Fruit fly (Drosophila melanogaster) whole organism, embryonic: ENCODE results near the gene anchor.
A peak's percentile ranks its signal among the peaks of the same experiment; 100 is the strongest.

Experiments used
- ATbp ChIP-seq: fragments of 200-800 bp; sonication (Bioruptor generic); optimal IDR thresholded peaks from 2 replicates; lab custom pipeline; 2017; ENCODE audit warnings: missing biosample characterization, mild to moderate bottlenecking, missing genetic modification characterization, missing genetic modification reagents
- Abd-B ChIP-seq: fragments of 200-800 bp; sonication (Bioruptor generic); optimal IDR thresholded peaks from 2 replicates; lab custom pipeline; 2018; ENCODE audit warnings: missing biosample characterization, mild to moderate bottlenecking, missing genetic modification characterization, moderate library complexity
- Adf1 ChIP-seq: fragments of 200-800 bp; sonication (Bioruptor generic); IDR thresholded peaks from 2 replicates; pipeline ENCODE4 v1.3.6; 2022; ENCODE audit warnings: missing biosample characterization, missing genetic modification characterization
- CG10431 ChIP-seq: fragments of 200-800 bp; sonication (Bioruptor generic); optimal IDR thresholded peaks from 3 replicates; lab custom pipeline; 2018; ENCODE audit warnings: missing biosample characterization, mild to moderate bottlenecking, missing genetic modification characterization
- CG11504 ChIP-seq: fragments of 200-800 bp; sonication (Bioruptor generic); optimal IDR thresholded peaks from 3 replicates; lab custom pipeline; 2019; ENCODE audit warnings: missing biosample characterization, mild to moderate bottlenecking, missing genetic modification characterization, moderate library complexity
- CG11723 ChIP-seq: fragments of 200-800 bp; sonication (Bioruptor generic); optimal IDR thresholded peaks from 2 replicates; lab custom pipeline; 2017; ENCODE audit warnings: missing biosample characterization, mild to moderate bottlenecking, missing genetic modification characterization
- CG12104 ChIP-seq: fragments of 200-800 bp; sonication (Bioruptor generic); optimal IDR thresholded peaks from 3 replicates; lab custom pipeline; 2016; ENCODE audit warnings: missing biosample characterization, missing genetic modification characterization
- CG13123 ChIP-seq: fragments of 200-800 bp; sonication (Bioruptor generic); optimal IDR thresholded peaks from 2 replicates; lab custom pipeline; 2016; ENCODE audit warnings: missing biosample characterization, missing genetic modification characterization
- CG17359 ChIP-seq: fragments of 200-800 bp; sonication (Bioruptor generic); optimal IDR thresholded peaks from 3 replicates; lab custom pipeline; 2018; ENCODE audit warnings: missing biosample characterization, mild to moderate bottlenecking, missing genetic modification characterization, moderate library complexity
- CG18764 ChIP-seq: fragments of 200-800 bp; sonication (Bioruptor generic); optimal IDR thresholded peaks from 3 replicates; lab custom pipeline; 2016; ENCODE audit warnings: missing biosample characterization, missing genetic modification characterization
- CG2129 ChIP-seq: fragments of 200-800 bp; sonication (Bioruptor generic); IDR thresholded peaks from 2 replicates; pipeline ENCODE4 v1.3.6; 2022; ENCODE audit warnings: missing biosample characterization, missing genetic modification characterization; ENCODE audit not compliant: partially characterized antibody
- CG2199 ChIP-seq: fragments of 200-800 bp; sonication (Bioruptor generic); IDR thresholded peaks from 3 replicates; pipeline ENCODE4 v1.3.6; 2022; ENCODE audit warnings: missing biosample characterization, missing genetic modification characterization
- CG31224 ChIP-seq: fragments of 200-800 bp; sonication (Bioruptor generic); IDR thresholded peaks from 2 replicates; pipeline ENCODE4 v1.3.6; 2022; ENCODE audit warnings: missing biosample characterization, missing genetic modification characterization
- CG31441 ChIP-seq: fragments of 200-800 bp; sonication (Bioruptor generic); IDR thresholded peaks from 2 replicates; pipeline ENCODE4 v1.3.6; 2022; ENCODE audit warnings: missing biosample characterization, missing genetic modification characterization
- CG3281 ChIP-seq: fragments of 200-800 bp; sonication (Bioruptor generic); optimal IDR thresholded peaks from 3 replicates; lab custom pipeline; 2017; ENCODE audit warnings: missing biosample characterization, mild to moderate bottlenecking, missing genetic modification characterization
- CG4404 ChIP-seq: fragments of 200-800 bp; sonication (Bioruptor generic); IDR thresholded peaks from 2 replicates; pipeline ENCODE4 v1.3.6; 2022; ENCODE audit warnings: missing biosample characterization, missing genetic modification characterization
- CG6765 ChIP-seq: fragments of 200-800 bp; sonication (Bioruptor generic); optimal IDR thresholded peaks from 3 replicates; lab custom pipeline; 2017; ENCODE audit warnings: missing biosample characterization, mild to moderate bottlenecking, missing genetic modification characterization
- CG8281 ChIP-seq: fragments of 200-800 bp; sonication (Bioruptor generic); optimal IDR thresholded peaks from 2 replicates; lab custom pipeline; 2018; ENCODE audit warnings: missing biosample characterization, mild to moderate bottlenecking, missing genetic modification characterization, moderate library complexity
- Dbx ChIP-seq: fragments of 200-800 bp; sonication (Bioruptor generic); IDR thresholded peaks from 3 replicates; pipeline ENCODE4 v1.3.6; 2022; ENCODE audit warnings: missing biosample characterization, missing genetic modification characterization
- Deaf1 ChIP-seq: fragments of 200-800 bp; optimal IDR thresholded peaks from 3 replicates; lab custom pipeline; 2019; ENCODE audit warnings: missing biosample characterization, mild to moderate bottlenecking, missing genetic modification characterization, moderate library complexity
- Dll ChIP-seq: fragments of 200-800 bp; sonication (Bioruptor generic); IDR thresholded peaks from 4 replicates; pipeline ENCODE4 v1.3.6; 2022; ENCODE audit warnings: missing biosample characterization, missing genetic modification characterization; ENCODE audit not compliant: partially characterized antibody
- GATAe ChIP-seq: fragments of 200-800 bp; sonication (Bioruptor generic); conservative IDR thresholded peaks from 2 replicates; pipeline ENCODE4 v1.3.6; 2022; ENCODE audit warnings: missing biosample characterization, missing genetic modification characterization
- HLH3B ChIP-seq: fragments of 200-800 bp; sonication (Bioruptor generic); IDR thresholded peaks from 2 replicates; pipeline ENCODE4 v1.3.6; 2022; ENCODE audit warnings: missing biosample characterization, missing genetic modification characterization
- HmgZ ChIP-seq: fragments of 200-800 bp; sonication (Bioruptor generic); optimal IDR thresholded peaks from 2 replicates; lab custom pipeline; 2018; ENCODE audit warnings: missing biosample characterization, mild to moderate bottlenecking, missing genetic modification characterization
- Hr78 ChIP-seq, 2 experiments: fragments of 200-800 bp in 1 of 2; fragments of >200 bp in 1 of 2; sonication (Bioruptor generic) in 1 of 2; optimal IDR thresholded peaks; 2 replicates each; lab custom pipeline; 2017 to 2019; ENCODE audit warnings: missing biosample characterization in 2 of 2, missing genetic modification characterization in 2 of 2, mild to moderate bottlenecking in 1 of 2, moderate library complexity in 1 of 2
- Lpt ChIP-seq: fragments of >200 bp; optimal IDR thresholded peaks from 2 replicates; lab custom pipeline; 2018; ENCODE audit warnings: missing biosample characterization, missing genetic modification characterization
- MBD-R2 ChIP-seq: fragments of 200-800 bp; sonication (Bioruptor generic); IDR thresholded peaks from 2 replicates; pipeline ENCODE4 v1.3.6; 2022; ENCODE audit warnings: missing biosample characterization, missing genetic modification characterization
- Myb ChIP-seq: fragments of 200-800 bp; sonication (Bioruptor generic); optimal IDR thresholded peaks from 2 replicates; lab custom pipeline; 2016; ENCODE audit warnings: missing biosample characterization, missing genetic modification characterization
- PHDP ChIP-seq: fragments of 200-800 bp; sonication (Bioruptor generic); optimal IDR thresholded peaks from 3 replicates; lab custom pipeline; 2018; ENCODE audit warnings: missing biosample characterization, mild to moderate bottlenecking, missing genetic modification characterization, moderate library complexity
- Sox102F ChIP-seq: fragments of 200-800 bp; sonication (Bioruptor generic); optimal IDR thresholded peaks from 2 replicates; lab custom pipeline; 2018; ENCODE audit warnings: missing biosample characterization, mild to moderate bottlenecking, missing genetic modification characterization, moderate library complexity
- Trl ChIP-seq, 3 experiments: fragments of >200 bp in 2 of 3; fragments of 200-800 bp in 1 of 3; sonication (Bioruptor generic) in 1 of 3; optimal IDR thresholded peaks; 2 replicates in 1 of 3; 3 replicates in 2 of 3; lab custom pipeline; 2016 to 2017; ENCODE audit warnings: missing biosample characterization in 1 of 3, missing genetic modification characterization in 1 of 3
- Usf ChIP-seq: fragments of 200-800 bp; sonication (Bioruptor generic); optimal IDR thresholded peaks from 2 replicates; lab custom pipeline; 2017; ENCODE audit warnings: missing genotype, missing biosample characterization, missing genetic modification characterization
- ap ChIP-seq: fragments of 200-800 bp; sonication (Bioruptor generic); IDR thresholded peaks from 2 replicates; pipeline ENCODE4 v1.3.6; 2022; ENCODE audit warnings: missing biosample characterization, missing genetic modification characterization
- bigmax ChIP-seq: fragments of 200-800 bp; sonication (Bioruptor generic); optimal IDR thresholded peaks from 2 replicates; lab custom pipeline; 2018; ENCODE audit warnings: missing biosample characterization, mild to moderate bottlenecking, missing genetic modification characterization
- br ChIP-seq: fragments of >200 bp; optimal IDR thresholded peaks from 2 replicates; lab custom pipeline; 2017
- chm ChIP-seq: fragments of 200-800 bp; sonication (Bioruptor generic); IDR thresholded peaks from 2 replicates; pipeline ENCODE4 v1.3.6; 2022; ENCODE audit warnings: missing biosample characterization, missing genetic modification characterization
- disco-r ChIP-seq: fragments of 200-800 bp; sonication (Bioruptor generic); optimal IDR thresholded peaks from 2 replicates; lab custom pipeline; 2016; ENCODE audit warnings: missing biosample characterization, missing genetic modification characterization
- ems ChIP-seq: fragments of 200-800 bp; sonication (Bioruptor generic); optimal IDR thresholded peaks from 3 replicates; lab custom pipeline; 2016; ENCODE audit warnings: missing biosample characterization, missing genetic modification characterization
- gro ChIP-seq: fragments of 200-800 bp; sonication (Bioruptor generic); optimal IDR thresholded peaks from 2 replicates; lab custom pipeline; 2016; ENCODE audit warnings: missing biosample characterization, missing genetic modification characterization
- hth ChIP-seq: fragments of >200 bp; optimal IDR thresholded peaks from 2 replicates; lab custom pipeline; 2017; ENCODE audit warnings: inconsistent platforms
- lbe ChIP-seq: fragments of 200-800 bp; sonication (Bioruptor generic); optimal IDR thresholded peaks from 2 replicates; lab custom pipeline; 2016; ENCODE audit warnings: missing biosample characterization, mild to moderate bottlenecking, missing genetic modification characterization
- nmo ChIP-seq: fragments of 200-800 bp; sonication (Bioruptor generic); optimal IDR thresholded peaks from 2 replicates; lab custom pipeline; 2018; ENCODE audit warnings: missing biosample characterization, mild to moderate bottlenecking, missing genetic modification characterization, moderate library complexity
- oc ChIP-seq: fragments of 200-800 bp; sonication (Bioruptor generic); optimal IDR thresholded peaks from 2 replicates; lab custom pipeline; 2018; ENCODE audit warnings: missing biosample characterization, mild to moderate bottlenecking, missing genetic modification characterization, moderate library complexity
- odd ChIP-seq: fragments of 200-800 bp; sonication (Bioruptor generic); optimal IDR thresholded peaks from 2 replicates; lab custom pipeline; 2017; ENCODE audit warnings: missing biosample characterization, mild to moderate bottlenecking, missing genetic modification characterization
- pb ChIP-seq: fragments of 200-800 bp; sonication (Bioruptor generic); optimal IDR thresholded peaks from 3 replicates; lab custom pipeline; 2016; ENCODE audit warnings: missing biosample characterization, missing genetic modification characterization
- phol ChIP-seq: fragments of 200-800 bp; sonication (Bioruptor generic); optimal IDR thresholded peaks from 3 replicates; lab custom pipeline; 2018; ENCODE audit warnings: missing biosample characterization, mild to moderate bottlenecking, missing genetic modification characterization, moderate library complexity
- tx ChIP-seq: fragments of 200-800 bp; sonication (Bioruptor generic); optimal IDR thresholded peaks from 2 replicates; lab custom pipeline; 2016; ENCODE audit warnings: missing biosample characterization, missing genetic modification characterization
- zen2 ChIP-seq: fragments of 200-800 bp; sonication (Bioruptor generic); IDR thresholded peaks from 3 replicates; pipeline ENCODE4 v1.3.6; 2022; ENCODE audit warnings: missing biosample characterization, missing genetic modification characterization; ENCODE audit not compliant: partially characterized antibody

Gene anchor

dm6 chr3L:17653701-17654667 lies 32.4 kb downstream of the anchor start, which contains the start of the genes Krn, Ndfip and CG7484 (continued):
- peak; percentile 93 for TF ChIP-seq Abd-B (GFP tag; lab: Kevin White, UChicago)
- TF ChIP-seq CG11723 (GFP tag; lab: Kevin White, UChicago), result peak; percentile 65
- TF ChIP-seq CG8281 (tag; lab: Kevin White, UChicago), result peak; percentile 58
- peak; percentile 48; the same call in 1 of the 2 replicates for TF ChIP-seq chm (GFP tag; lab: Robert Waterston, UW)
- TF ChIP-seq CG11504, result peak; percentile 90
- TF ChIP-seq phol (tag; lab: Kevin White, UChicago), result peak; percentile 92
- TF ChIP-seq ATbp (GFP tag; lab: Kevin White, UChicago), result peak; percentile 50
- TF ChIP-seq CG18764 (GFP tag; lab: Kevin White, UChicago), result peak; percentile 76
- peak; percentile 73 for TF ChIP-seq CG31224
- peak; percentile 49 for TF ChIP-seq pb (GFP tag; lab: Kevin White, UChicago)
- TF ChIP-seq CG31441 (GFP tag; lab: Robert Waterston, UW), result peak; percentile 87
- peak; percentile 71 for TF ChIP-seq MBD-R2 (GFP tag; lab: Robert Waterston, UW)
- TF ChIP-seq oc (tag; lab: Kevin White, UChicago), result peak; percentile 74
- TF ChIP-seq ems, result peak; percentile 79
- TF ChIP-seq Hr78 (GFP tag; optimal IDR thresholded peaks at IDR 0.05; lab: Kevin White, UChicago), result peak in 1 of 2 experiments; percentile 29
- TF ChIP-seq disco-r, result peak; percentile 19
- TF ChIP-seq Trl (optimal IDR thresholded peaks at IDR 0.05; lab: Kevin White, UChicago), result peak; percentile 50 to 77
- peak; percentile 67 for TF ChIP-seq Trl (GFP tag; optimal IDR thresholded peaks at IDR 0.05; lab: Kevin White, UChicago)
- peak; percentile 86 for TF ChIP-seq PHDP (tag; lab: Kevin White, UChicago)
- no peak; the same call in 2 of the 3 replicates for TF ChIP-seq zen2 (GFP tag; lab: Robert Waterston, UW)
- TF ChIP-seq HmgZ (tag; lab: Kevin White, UChicago), result peak; percentile 89
- TF ChIP-seq CG3281 (GFP tag; lab: Kevin White, UChicago), result peak; percentile 83
- peak; percentile 99 for TF ChIP-seq Dll (GFP tag; lab: Robert Waterston, UW)
- TF ChIP-seq CG4404 (GFP tag; lab: Robert Waterston, UW), result peak; percentile 89
- no peak for TF ChIP-seq CG2199
- TF ChIP-seq Myb, result peak; percentile 52
- TF ChIP-seq ap (GFP tag; lab: Robert Waterston, UW), result peak; percentile 71
- peak; percentile 96 for TF ChIP-seq CG2129 (GFP tag; lab: Robert Waterston, UW)
- no peak for TF ChIP-seq Lpt (GFP tag; lab: Kevin White, UChicago)
- peak; percentile 87 for TF ChIP-seq CG17359 (tag; lab: Kevin White, UChicago)
- peak; percentile 68 for TF ChIP-seq gro (GFP tag; lab: Kevin White, UChicago)
- TF ChIP-seq Adf1 (GFP tag; lab: Robert Waterston, UW), result peak; percentile 47; the same call in 1 of the 2 replicates
- TF ChIP-seq lbe (GFP tag; lab: Kevin White, UChicago), result peak; percentile 80
- TF ChIP-seq Dbx (GFP tag; lab: Robert Waterston, UW), result peak; percentile 94
- no peak for TF ChIP-seq CG6765 (GFP tag; lab: Kevin White, UChicago)
- TF ChIP-seq CG10431 (GFP tag; lab: Kevin White, UChicago), result peak; percentile 10
- TF ChIP-seq br, result no peak
- TF ChIP-seq CG13123 (GFP tag; lab: Kevin White, UChicago), result peak; percentile 71
- TF ChIP-seq Sox102F (GFP tag; lab: Kevin White, UChicago), result peak; percentile 88
- TF ChIP-seq bigmax (GFP tag; lab: Kevin White, UChicago), result no peak
- peak; percentile 95 for TF ChIP-seq nmo
- peak; percentile 74 for TF ChIP-seq Deaf1 (tag; lab: Kevin White, UChicago)
- TF ChIP-seq odd (GFP tag; lab: Kevin White, UChicago), result peak; percentile 38
- peak; percentile 72 for TF ChIP-seq tx
- TF ChIP-seq GATAe (GFP tag; lab: Robert Waterston, UW), result no peak; the same call in 1 of the 2 replicates
- peak; percentile 76 for TF ChIP-seq HLH3B (GFP tag; lab: Robert Waterston, UW)
- peak; percentile 83 for TF ChIP-seq Usf (GFP tag; lab: Kevin White, UChicago)
- TF ChIP-seq hth (lab: Kevin White, UChicago), result no peak
- peak; percentile 90 for TF ChIP-seq CG12104 (GFP tag; lab: Kevin White, UChicago)
